Worm (Caenorhabditis elegans) whole organism, late embryonic: ENCODE data around the gene nspf-3.

Experiments used
- hlh-8 ChIP-seq: sonication (generic microtip); optimal IDR thresholded peaks from 2 replicates; lab custom pipeline; 2016; ENCODE audit warnings: missing genotype, missing genetic modification characterization, missing compliant biosample characterization

nspf-3 gene

DNA sequence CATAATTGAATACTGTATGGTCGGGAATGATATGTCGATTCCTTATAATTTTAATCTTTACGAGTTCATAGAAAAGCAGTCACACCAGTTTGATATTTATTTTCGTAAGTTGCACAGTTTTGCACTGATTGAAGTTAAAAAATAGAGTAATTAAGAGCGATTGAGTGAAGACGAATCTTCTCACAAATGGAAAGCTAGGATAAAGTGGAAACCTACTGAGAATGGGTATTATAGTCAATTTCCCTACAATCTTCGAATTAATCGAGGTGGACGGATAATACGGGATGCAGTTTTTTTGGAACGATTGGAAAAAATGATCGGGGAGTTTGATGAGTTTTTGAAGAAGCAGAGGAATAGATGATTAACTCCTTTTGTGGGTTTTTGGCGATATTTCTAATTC is 49.0 kb downstream of the nspf-3 start, which contains the start of gene F22E5.23:
Gene F22E5.23, plus strand, starts transcription at position 301 of the 400 bp plus-strand sequence.
- no peak for TF ChIP-seq hlh-8 (tag; lab: Kevin White, UChicago)
